Fruit fly (Drosophila melanogaster) whole organism, embryonic: ENCODE data around the gene Drgx.

Experiments used
- Abd-B ChIP-seq: fragments of 200-800 bp; sonication (Bioruptor generic); optimal IDR thresholded peaks from 2 replicates; lab custom pipeline; 2018; ENCODE audit warnings: missing biosample characterization, mild to moderate bottlenecking, missing genetic modification characterization, moderate library complexity
- Antp ChIP-seq: fragments of 200-800 bp; sonication (Bioruptor generic); optimal IDR thresholded peaks from 3 replicates; lab custom pipeline; 2016; ENCODE audit warnings: missing biosample characterization, missing genetic modification characterization
- B-H1 ChIP-seq: fragments of 200-800 bp; sonication (Bioruptor generic); IDR thresholded peaks from 3 replicates; pipeline ENCODE4 v1.3.6; 2022; ENCODE audit warnings: missing biosample characterization, missing genetic modification characterization
- Bgb ChIP-seq: fragments of 200-800 bp; sonication (Bioruptor generic); IDR thresholded peaks from 2 replicates; pipeline ENCODE4 v1.3.6; 2022; ENCODE audit warnings: missing biosample characterization, missing genetic modification characterization; ENCODE audit not compliant: partially characterized antibody
- CG10959 ChIP-seq: fragments of 200-800 bp; sonication (Bioruptor generic); IDR thresholded peaks from 2 replicates; pipeline ENCODE4 v1.3.6; 2022; ENCODE audit warnings: missing biosample characterization, missing genetic modification characterization
- CG12299 ChIP-seq: fragments of 200-800 bp; sonication (Bioruptor generic); optimal IDR thresholded peaks from 2 replicates; lab custom pipeline; 2018; ENCODE audit warnings: missing biosample characterization, mild to moderate bottlenecking, missing genetic modification characterization
- CG15479 ChIP-seq: fragments of 200-800 bp; sonication (Bioruptor generic); optimal IDR thresholded peaks from 3 replicates; lab custom pipeline; 2019; ENCODE audit warnings: missing biosample characterization, mild to moderate bottlenecking, missing genetic modification characterization, moderate library complexity
- CG15601 ChIP-seq: fragments of 200-800 bp; sonication (Bioruptor generic); optimal IDR thresholded peaks from 3 replicates; lab custom pipeline; 2019; ENCODE audit warnings: missing biosample characterization, mild to moderate bottlenecking, missing genetic modification characterization, moderate library complexity
- CG17186 ChIP-seq: fragments of 200-800 bp; sonication (Bioruptor generic); optimal IDR thresholded peaks from 3 replicates; lab custom pipeline; 2017; ENCODE audit warnings: missing biosample characterization, missing genetic modification reagents, missing genetic modification characterization
- CG17359 ChIP-seq: fragments of 200-800 bp; sonication (Bioruptor generic); optimal IDR thresholded peaks from 3 replicates; lab custom pipeline; 2018; ENCODE audit warnings: missing biosample characterization, mild to moderate bottlenecking, missing genetic modification characterization, moderate library complexity
- CG17568 ChIP-seq: fragments of 200-800 bp; sonication (Bioruptor generic); optimal IDR thresholded peaks from 2 replicates; lab custom pipeline; 2018; ENCODE audit warnings: missing biosample characterization, mild to moderate bottlenecking, missing genetic modification characterization, moderate library complexity
- CG2116 ChIP-seq: fragments of 200-800 bp; sonication (Bioruptor generic); optimal IDR thresholded peaks from 3 replicates; lab custom pipeline; 2018; ENCODE audit warnings: missing biosample characterization, mild to moderate bottlenecking, missing genetic modification characterization
- CG4424 ChIP-seq: fragments of 200-800 bp; sonication (Bioruptor generic); optimal IDR thresholded peaks from 3 replicates; lab custom pipeline; 2016; ENCODE audit warnings: missing biosample characterization, missing genetic modification characterization
- CG6765 ChIP-seq: fragments of 200-800 bp; sonication (Bioruptor generic); optimal IDR thresholded peaks from 3 replicates; lab custom pipeline; 2017; ENCODE audit warnings: missing biosample characterization, mild to moderate bottlenecking, missing genetic modification characterization
- CG7357 ChIP-seq: fragments of 200-800 bp; sonication (Bioruptor generic); IDR thresholded peaks from 3 replicates; pipeline ENCODE4 v1.3.6; 2022; ENCODE audit warnings: missing biosample characterization, missing genetic modification characterization
- CG8944 ChIP-seq: fragments of 200-800 bp; sonication (Bioruptor generic); optimal IDR thresholded peaks from 3 replicates; lab custom pipeline; 2016; ENCODE audit warnings: missing biosample characterization, missing genetic modification characterization
- CG9609 ChIP-seq: fragments of 200-800 bp; sonication (Bioruptor generic); optimal IDR thresholded peaks from 3 replicates; lab custom pipeline; 2016; ENCODE audit warnings: missing biosample characterization, missing genetic modification characterization
- Dll ChIP-seq: fragments of 200-800 bp; sonication (Bioruptor generic); IDR thresholded peaks from 4 replicates; pipeline ENCODE4 v1.3.6; 2022; ENCODE audit warnings: missing biosample characterization, missing genetic modification characterization; ENCODE audit not compliant: partially characterized antibody
- Dp ChIP-seq: fragments of 200-800 bp; sonication (Bioruptor generic); optimal IDR thresholded peaks from 2 replicates; lab custom pipeline; 2018; ENCODE audit warnings: missing biosample characterization, mild to moderate bottlenecking, missing genetic modification characterization, moderate library complexity
- E2f1 ChIP-seq: fragments of 200-800 bp; sonication (Bioruptor generic); IDR thresholded peaks from 2 replicates; pipeline ENCODE4 v1.3.6; 2022; ENCODE audit warnings: missing biosample characterization, missing genetic modification characterization
- E2f2 ChIP-seq: fragments of 200-800 bp; sonication (Bioruptor generic); IDR thresholded peaks from 2 replicates; pipeline ENCODE4 v1.3.6; 2022; ENCODE audit warnings: missing biosample characterization, missing genetic modification characterization
- Elba2 ChIP-seq: fragments of 200-800 bp; sonication (Bioruptor generic); optimal IDR thresholded peaks from 3 replicates; lab custom pipeline; 2016; ENCODE audit warnings: missing biosample characterization, missing genetic modification characterization
- GATAe ChIP-seq: fragments of 200-800 bp; sonication (Bioruptor generic); conservative IDR thresholded peaks from 2 replicates; pipeline ENCODE4 v1.3.6; 2022; ENCODE audit warnings: missing biosample characterization, missing genetic modification characterization
- HmgZ ChIP-seq: fragments of 200-800 bp; sonication (Bioruptor generic); optimal IDR thresholded peaks from 2 replicates; lab custom pipeline; 2018; ENCODE audit warnings: missing biosample characterization, mild to moderate bottlenecking, missing genetic modification characterization
- Max ChIP-seq: fragments of 200-800 bp; sonication (Bioruptor generic); optimal IDR thresholded peaks from 2 replicates; lab custom pipeline; 2016; ENCODE audit warnings: missing biosample characterization, mild to moderate bottlenecking, missing genetic modification characterization
- Meics ChIP-seq: fragments of 200-800 bp; sonication (Bioruptor generic); optimal IDR thresholded peaks from 2 replicates; lab custom pipeline; 2017; ENCODE audit warnings: missing biosample characterization, mild to moderate bottlenecking, missing genetic modification characterization
- Rx ChIP-seq: fragments of 200-800 bp; sonication (Bioruptor generic); IDR thresholded peaks from 2 replicates; pipeline ENCODE4 v1.3.6; 2022; ENCODE audit warnings: missing biosample characterization, missing genetic modification characterization
- Spps ChIP-seq: fragments of 200-800 bp; sonication (Bioruptor generic); optimal IDR thresholded peaks from 2 replicates; lab custom pipeline; 2018; ENCODE audit warnings: missing biosample characterization, mild to moderate bottlenecking, missing genetic modification characterization
- YL-1 ChIP-seq: fragments of 200-800 bp; sonication (Bioruptor generic); optimal IDR thresholded peaks from 3 replicates; lab custom pipeline; 2017; ENCODE audit warnings: missing biosample characterization, mild to moderate bottlenecking, missing genetic modification characterization
- br ChIP-seq: fragments of >200 bp; optimal IDR thresholded peaks from 2 replicates; lab custom pipeline; 2017
- btn ChIP-seq: fragments of 200-800 bp; sonication (Bioruptor generic); optimal IDR thresholded peaks from 2 replicates; lab custom pipeline; 2016; ENCODE audit warnings: missing biosample characterization, missing genetic modification characterization
- chinmo ChIP-seq: fragments of 200-800 bp; sonication (Bioruptor generic); IDR thresholded peaks from 4 replicates; pipeline ENCODE4 v1.3.6; 2022; ENCODE audit warnings: missing biosample characterization, missing genetic modification characterization; ENCODE audit not compliant: partially characterized antibody
- crp ChIP-seq, 2 experiments: fragments of 200-800 bp; sonication (Bioruptor generic); optimal IDR thresholded peaks; 2 replicates in 1 of 2; 3 replicates in 1 of 2; lab custom pipeline; 2017; ENCODE audit warnings: missing biosample characterization in 2 of 2, missing genetic modification characterization in 2 of 2, mild to moderate bottlenecking in 1 of 2, moderate library complexity in 1 of 2
- dan ChIP-seq: fragments of 200-800 bp; sonication (Bioruptor generic); IDR thresholded peaks from 2 replicates; pipeline ENCODE4 v1.3.6; 2022; ENCODE audit warnings: missing biosample characterization, missing genetic modification characterization
- dimm ChIP-seq: fragments of 200-800 bp; sonication (Bioruptor generic); IDR thresholded peaks from 2 replicates; pipeline ENCODE4 v1.3.6; 2022; ENCODE audit warnings: missing biosample characterization, missing genetic modification characterization
- dpn ChIP-seq, 2 experiments: fragments of 200-800 bp; sonication (Bioruptor generic); optimal IDR thresholded peaks; 3 replicates each; lab custom pipeline; 2016; ENCODE audit warnings: missing biosample characterization in 2 of 2, missing genetic modification characterization in 2 of 2
- fru ChIP-seq: fragments of >200 bp; optimal IDR thresholded peaks from 2 replicates; lab custom pipeline; 2017
- gce ChIP-seq: fragments of 200-800 bp; sonication (Bioruptor generic); IDR thresholded peaks from 3 replicates; pipeline ENCODE4 v1.3.6; 2022; ENCODE audit warnings: missing biosample characterization, missing genetic modification characterization
- ham ChIP-seq: fragments of 200-800 bp; sonication (Bioruptor generic); IDR thresholded peaks from 2 replicates; pipeline ENCODE4 v1.3.6; 2022; ENCODE audit warnings: missing biosample characterization, missing genetic modification characterization
- hkb ChIP-seq, 2 experiments: fragments of 200-800 bp in 1 of 2; fragments of >200 bp in 1 of 2; sonication (Bioruptor generic) in 1 of 2; IDR thresholded peaks in 1 of 2; optimal IDR thresholded peaks in 1 of 2; 2 replicates each; pipeline versions ENCODE4 v1.3.6 to Lab custom; 2017 to 2022; ENCODE audit warnings: missing biosample characterization in 1 of 2, missing genetic modification characterization in 1 of 2
- kah ChIP-seq: fragments of 200-800 bp; sonication (Bioruptor generic); optimal IDR thresholded peaks from 2 replicates; lab custom pipeline; 2018; ENCODE audit warnings: missing biosample characterization, mild to moderate bottlenecking, missing genetic modification characterization
- schlank ChIP-seq: fragments of 200-800 bp; sonication (Bioruptor generic); optimal IDR thresholded peaks from 2 replicates; lab custom pipeline; 2018; ENCODE audit warnings: missing biosample characterization, mild to moderate bottlenecking, missing genetic modification characterization
- shn ChIP-seq: fragments of 200-800 bp; sonication (Bioruptor generic); optimal IDR thresholded peaks from 3 replicates; lab custom pipeline; 2016; ENCODE audit warnings: missing biosample characterization, missing genetic modification characterization
- sob ChIP-seq: fragments of 200-800 bp; sonication (Bioruptor generic); IDR thresholded peaks from 2 replicates; pipeline ENCODE4 v1.3.6; 2022; ENCODE audit warnings: missing biosample characterization, missing genetic modification characterization
- tio ChIP-seq: fragments of 200-800 bp; sonication (Bioruptor generic); optimal IDR thresholded peaks from 2 replicates; lab custom pipeline; 2017; ENCODE audit warnings: missing biosample characterization, missing genetic modification characterization, inconsistent platforms
- tna ChIP-seq: fragments of 200-800 bp; sonication (Bioruptor generic); IDR thresholded peaks from 2 replicates; pipeline ENCODE4 v1.3.6; 2022; ENCODE audit warnings: missing biosample characterization, missing genetic modification characterization; ENCODE audit not compliant: partially characterized antibody
- twi ChIP-seq: fragments of 200-800 bp; optimal IDR thresholded peaks from 2 replicates; lab custom pipeline; 2019; ENCODE audit warnings: missing biosample characterization, mild to moderate bottlenecking, missing genetic modification characterization, moderate library complexity
- wdn ChIP-seq: fragments of 200-800 bp; sonication (Bioruptor generic); IDR thresholded peaks from 2 replicates; pipeline ENCODE4 v1.3.6; 2022; ENCODE audit warnings: missing biosample characterization, missing genetic modification characterization

Gene Drgx

DNA sequence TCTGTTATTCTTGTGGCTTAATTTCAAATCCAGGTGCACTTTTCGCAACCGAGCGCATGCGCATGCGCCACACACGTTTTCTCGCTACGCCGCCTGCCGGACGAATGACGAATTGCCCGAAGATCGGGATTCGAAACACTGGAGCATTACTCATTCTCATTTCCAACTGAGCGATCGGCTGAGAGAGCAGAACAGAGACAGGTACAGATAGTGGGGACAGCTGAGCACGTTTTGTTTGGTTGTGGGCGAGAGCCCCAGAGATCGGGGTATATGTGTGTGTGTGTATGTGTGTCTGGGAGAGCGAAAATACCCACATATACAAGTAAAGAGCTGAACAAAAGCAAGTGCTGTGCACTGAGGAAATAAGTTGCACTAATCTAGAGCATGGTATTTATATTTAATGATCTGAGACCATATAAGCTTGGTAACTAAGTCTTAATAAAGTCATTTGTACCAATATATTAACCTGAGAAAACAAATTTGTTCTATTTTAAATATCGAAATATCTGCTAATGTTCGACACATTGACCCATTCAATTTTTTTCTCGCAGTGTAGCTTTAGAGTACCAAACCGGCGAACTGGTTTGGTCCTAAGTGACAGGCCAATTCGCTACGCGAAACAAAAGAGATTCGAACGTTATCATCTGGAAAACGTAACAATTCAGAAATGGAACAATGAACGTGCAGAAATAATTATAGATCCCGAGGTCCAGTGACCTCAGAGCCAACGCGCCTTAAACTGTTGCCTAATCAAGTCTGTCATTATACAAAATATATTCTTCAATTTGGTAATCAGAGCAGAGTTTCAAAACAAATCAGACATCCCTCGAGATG, 30.3 kb upstream of the Drgx start (continued):
- TF ChIP-seq shn (peak; percentile 87), hkb (optimal IDR thresholded peaks at IDR 0.05; lab: Kevin White, UChicago) (no peak), hkb (GFP tag; IDR thresholded peaks at IDR 0.05; lab: Robert Waterston, UW) (peak; percentile 96), dimm (peak; percentile 96), Rx (GFP tag; lab: Robert Waterston, UW) (peak; percentile 97), CG10959 (GFP tag; lab: Robert Waterston, UW) (peak; percentile 94), tna (GFP tag; lab: Robert Waterston, UW) (peak; percentile 38; the same call in 1 of the 2 replicates), CG12299 (tag; lab: Kevin White, UChicago) (peak; percentile 82), fru (no peak), CG7357 (GFP tag; lab: Robert Waterston, UW) (peak; percentile 93), B-H1 (GFP tag; lab: Robert Waterston, UW) (peak; percentile 97), gce (peak; percentile 97), Max (GFP tag; lab: Kevin White, UChicago) (peak; percentile 82), tio (GFP tag; lab: Kevin White, UChicago) (peak; percentile 93), dan (GFP tag; lab: Robert Waterston, UW) (peak; percentile 95), chinmo (peak; percentile 94; the same call in 3 of the 4 replicates), CG15601 (peak; percentile 89), CG17186 (GFP tag; lab: Kevin White, UChicago) (peak; percentile 95), CG8944 (GFP tag; lab: Kevin White, UChicago) (peak; percentile 91), Antp (GFP tag; lab: Kevin White, UChicago) (peak; percentile 94), GATAe (peak; percentile 94), Meics (peak; percentile 99), CG4424 (peak; percentile 99), Dll (0 out of 4 replicates have a peak, but pooled peaks have one; percentile 26), CG2116 (GFP tag; lab: Kevin White, UChicago) (peak; percentile 73), crp (GFP tag; optimal IDR thresholded peaks at IDR 0.05; lab: Kevin White, UChicago) (peak in 1 of 2 experiments; percentile 76), CG17568 (peak; percentile 91), Dp (GFP tag; lab: Kevin White, UChicago) (no peak), ham (GFP tag; lab: Robert Waterston, UW) (peak; percentile 78), CG15479 (GFP tag; lab: Kevin White, UChicago) (peak; percentile 64), kah (GFP tag; lab: Kevin White, UChicago) (peak; percentile 95), Elba2 (GFP tag; lab: Kevin White, UChicago) (peak; percentile 72), E2f1 (GFP tag; lab: Robert Waterston, UW) (peak; percentile 99), wdn (GFP tag; lab: Robert Waterston, UW) (peak; percentile 90), CG17359 (tag; lab: Kevin White, UChicago) (peak; percentile 99), btn (GFP tag; lab: Kevin White, UChicago) (peak; percentile 93), schlank (tag; lab: Kevin White, UChicago) (peak; percentile 79), YL-1 (GFP tag; lab: Kevin White, UChicago) (peak; percentile 53), Abd-B (peak; percentile 89), Spps (peak; percentile 98), HmgZ (tag; lab: Kevin White, UChicago) (peak; percentile 95), dpn (GFP tag; optimal IDR thresholded peaks at IDR 0.05; lab: Kevin White, UChicago) (peak; percentile 93 to 95), sob (peak; percentile 94), twi (tag; lab: Kevin White, UChicago) (peak; percentile 74), E2f2 (peak; percentile 81), br (lab: Kevin White, UChicago) (no peak), CG9609 (peak; percentile 95), Bgb (GFP tag; lab: Robert Waterston, UW) (peak; percentile 58; the same call in 1 of the 2 replicates), CG6765 (peak; percentile 98)
